Worm (Caenorhabditis elegans): ENCODE measurements around the gene sre-16.

DNA sequence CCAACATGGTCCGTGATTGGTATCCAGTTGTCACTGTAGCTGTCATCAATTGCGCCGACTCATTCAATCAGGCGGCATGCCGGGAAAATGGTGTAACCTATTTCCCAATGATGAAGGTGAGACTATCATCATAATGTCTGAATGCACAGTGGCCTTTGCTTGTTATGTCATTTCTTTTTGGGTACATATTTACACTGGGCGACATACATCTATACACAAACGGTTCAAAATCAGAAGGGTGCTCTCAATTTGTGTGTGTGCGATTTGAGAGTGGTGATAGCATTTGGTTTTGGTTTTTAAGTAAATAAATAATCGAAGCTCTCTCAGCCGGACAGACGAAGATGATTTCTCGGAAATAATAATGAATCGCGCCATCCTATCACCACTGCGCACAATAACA, 31.9 kb downstream of the sre-16 start:
- no peak for TF ChIP-seq unc-39 (tag; optimal IDR thresholded peaks at IDR 0.05)
- TF ChIP-seq unc-62 (GFP tag; optimal IDR thresholded peaks at IDR 0.05 in 1 of 2) = no peak
- no peak for TF ChIP-seq unc-62 (tag; optimal IDR thresholded peaks at IDR 0.05)
- TF ChIP-seq lin-15B (tag; optimal IDR thresholded peaks at IDR 0.05) = no peak
- TF ChIP-seq ztf-11 (tag; optimal IDR thresholded peaks at IDR 0.05) = no peak
- no peak for TF ChIP-seq ceh-62 (tag; optimal IDR thresholded peaks at IDR 0.05)
- no peak for TF ChIP-seq ceh-82 (tag; optimal IDR thresholded peaks at IDR 0.05)
- TF ChIP-seq zag-1 (tag; optimal IDR thresholded peaks at IDR 0.05) = no peak
- no peak for TF ChIP-seq mdl-1 (tag; optimal IDR thresholded peaks at IDR 0.05)
- no peak for TF ChIP-seq egl-27 (tag; optimal IDR thresholded peaks at IDR 0.05)

Data from whole organism, L4 larva.